Worm (Caenorhabditis elegans) whole organism, L1 larva: ENCODE data around the gene Y39B6A.29.

ENCODE experiments used
- ama-1 ChIP-seq: fragments of 150-350 bp; optimal IDR thresholded peaks from 2 replicates; lab custom pipeline; 2014
- elt-3 ChIP-seq, 6 experiments: fragments of 150-350 bp in 1 of 6; sonication (generic microtip); optimal IDR thresholded peaks; 2 replicates each; lab custom pipeline; 2017 to 2018; ENCODE audit warnings: missing biosample characterization in 6 of 6, missing genetic modification characterization in 6 of 6, inconsistent platforms in 1 of 6
- fos-1 ChIP-seq: fragments of 150-350 bp; optimal IDR thresholded peaks from 2 replicates; lab custom pipeline; 2014; ENCODE audit warnings: missing biosample characterization, missing genetic modification characterization
- hpl-2 ChIP-seq: fragments of 150-350 bp; optimal IDR thresholded peaks from 2 replicates; lab custom pipeline; 2014; ENCODE audit warnings: missing biosample characterization, missing genetic modification reagents, missing genetic modification characterization
- lin-13 ChIP-seq: fragments of 150-350 bp; optimal IDR thresholded peaks from 2 replicates; lab custom pipeline; 2014; ENCODE audit warnings: missing biosample characterization, missing genetic modification reagents, missing genetic modification characterization
- lin-39 ChIP-seq: fragments of 150-350 bp; optimal IDR thresholded peaks from 2 replicates; lab custom pipeline; 2014; ENCODE audit warnings: missing biosample characterization, missing genetic modification reagents, missing genetic modification characterization
- lir-3 ChIP-seq: sonication (generic microtip); optimal IDR thresholded peaks from 2 replicates; lab custom pipeline; 2016; ENCODE audit warnings: mild to moderate bottlenecking, missing genetic modification characterization, moderate library complexity, missing compliant biosample characterization; ENCODE audit not compliant: poor library complexity
- lsy-2 ChIP-seq, 2 experiments: fragments of 150-350 bp; optimal IDR thresholded peaks; 2 replicates each; lab custom pipeline; 2014; ENCODE audit warnings: missing biosample characterization in 2 of 2, missing genetic modification characterization in 2 of 2
- nhr-11 ChIP-seq: fragments of 150-350 bp; optimal IDR thresholded peaks from 2 replicates; lab custom pipeline; 2014; ENCODE audit warnings: missing biosample characterization, missing genetic modification characterization
- pqm-1 ChIP-seq: sonication (generic microtip); optimal IDR thresholded peaks from 3 replicates; lab custom pipeline; 2017; ENCODE audit warnings: missing biosample characterization, missing genetic modification characterization
- tbx-2 ChIP-seq: sonication (generic microtip); optimal IDR thresholded peaks from 2 replicates; lab custom pipeline; 2016; ENCODE audit warnings: missing genetic modification characterization, missing compliant biosample characterization
- unc-62 ChIP-seq: fragments of 150-350 bp; optimal IDR thresholded peaks from 2 replicates; lab custom pipeline; 2014; ENCODE audit warnings: missing biosample characterization, missing genetic modification reagents, missing genetic modification characterization
- ztf-11 ChIP-seq, 2 experiments: sonication (generic microtip); optimal IDR thresholded peaks; 2 replicates each; lab custom pipeline; 2016 to 2017; ENCODE audit warnings: missing genetic modification characterization in 2 of 2, missing biosample characterization in 1 of 2, missing compliant biosample characterization in 1 of 2

DNA sequence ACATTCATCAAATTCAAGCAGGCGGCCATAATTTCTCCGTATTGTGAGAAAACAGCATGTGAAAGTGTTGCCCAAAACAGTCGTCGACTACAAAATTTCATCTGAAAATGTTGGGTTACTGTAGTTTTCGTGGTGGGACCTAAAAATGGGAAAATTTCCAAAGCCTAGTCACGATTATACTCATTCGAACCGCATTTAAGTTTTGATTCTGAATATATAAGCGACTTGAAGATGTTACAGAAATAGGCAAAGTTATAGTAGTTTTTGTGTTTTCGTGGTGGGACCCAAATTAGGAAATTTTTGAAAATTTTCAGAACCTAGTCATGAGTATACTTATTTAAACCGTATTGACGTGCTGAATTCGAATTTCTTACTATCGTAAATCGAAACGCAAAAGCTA, 46.7 kb downstream of the Y39B6A.29 start, which contains the start of gene Y39B6A.41:
- TF ChIP-seq fos-1 (tag; lab: Kevin White, UChicago) (no peak), nhr-11 (tag; lab: Kevin White, UChicago) (no peak), elt-3 (tag; optimal IDR thresholded peaks at IDR 0.05; lab: Kevin White, UChicago) (no peak), lin-39 (no peak), tbx-2 (no peak), lin-13 (GFP tag; lab: Kevin White, UChicago) (no peak), lsy-2 (tag; optimal IDR thresholded peaks at IDR 0.05; lab: Kevin White, UChicago) (no peak), ztf-11 (tag; optimal IDR thresholded peaks at IDR 0.05; lab: Kevin White, UChicago) (no peak), pqm-1 (tag; lab: Kevin White, UChicago) (no peak), ama-1 (no peak), unc-62 (GFP tag; lab: Kevin White, UChicago) (no peak), hpl-2 (no peak), lir-3 (tag; lab: Kevin White, UChicago) (no peak)
